Fruit fly (Drosophila melanogaster): ENCODE data around the gene BobA.
A peak's percentile ranks its signal among the peaks of the same experiment; 100 is the strongest.

BobA gene

DNA sequence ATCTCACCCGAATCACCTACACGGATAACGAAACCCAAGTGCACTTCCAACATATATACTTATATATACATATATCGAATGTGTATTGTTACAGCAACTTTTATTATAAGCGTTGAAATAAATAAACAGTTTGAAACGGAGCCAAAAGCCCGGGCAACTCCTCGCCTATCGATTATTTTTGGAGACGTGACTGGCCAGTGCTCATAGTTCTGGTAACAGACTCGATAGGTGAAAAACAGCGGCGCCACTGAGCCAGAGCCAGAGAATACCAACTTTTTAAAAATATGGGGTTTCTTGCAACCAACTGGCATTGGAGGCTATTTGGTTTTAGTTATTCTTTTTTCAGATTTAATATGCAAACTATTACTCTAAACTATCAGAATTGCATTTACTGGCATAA, 3.2 kb downstream of the BobA start (continued):
- peak; percentile 12 for TF ChIP-seq CG8290 (GFP tag; optimal IDR thresholded peaks at IDR 0.05)
- TF ChIP-seq CG8290 (tag; optimal IDR thresholded peaks at IDR 0.05), result no peak
- TF ChIP-seq Mes4 (GFP tag; optimal IDR thresholded peaks at IDR 0.05), result no peak
- no peak for TF ChIP-seq CG17361 (GFP tag; IDR thresholded peaks at IDR 0.05)
- no peak for TF ChIP-seq HHEX (GFP tag; optimal IDR thresholded peaks at IDR 0.05)

DNA sequence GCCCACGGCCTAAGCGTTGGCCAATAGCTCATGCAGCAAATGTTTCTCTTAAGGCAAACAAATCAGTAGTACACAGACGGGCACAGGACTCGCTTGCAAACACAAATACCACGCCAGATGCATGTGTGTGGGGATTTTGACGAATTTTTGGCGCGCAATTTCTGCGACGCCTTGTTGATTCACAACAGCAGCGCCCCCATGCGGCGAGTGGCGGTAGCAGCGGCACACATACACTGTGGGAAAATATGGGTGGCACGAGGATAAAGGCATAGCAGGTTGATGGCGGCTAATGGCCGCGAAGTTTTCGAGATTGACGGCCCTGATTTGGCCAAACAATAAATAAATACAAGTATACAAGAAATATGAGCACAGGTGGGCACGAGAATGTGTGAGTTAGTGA, 20.3 kb downstream of the BobA start:
- TF ChIP-seq Rfx (GFP tag; IDR thresholded peaks at IDR 0.05), result 0 out of 2 replicates have a peak, but pooled peaks have one; percentile 19
- peak; percentile 42 for TF ChIP-seq zf30C (GFP tag; optimal IDR thresholded peaks at IDR 0.05)
- TF ChIP-seq CG15514 (GFP tag; optimal IDR thresholded peaks at IDR 0.05), result peak; percentile 7
- no peak for TF ChIP-seq Usf (GFP tag; optimal IDR thresholded peaks at IDR 0.05)
- peak; percentile 34 for TF ChIP-seq Ets65A (GFP tag)
- no peak for TF ChIP-seq esg (GFP tag; conservative IDR thresholded peaks at IDR 0.05)
- peak; percentile 82 for TF ChIP-seq CTCF (GFP tag; optimal IDR thresholded peaks at IDR 0.05)
- no peak for TF ChIP-seq CG10654 (GFP tag; optimal IDR thresholded peaks at IDR 0.05)
- no peak for TF ChIP-seq ken (GFP tag; IDR thresholded peaks at IDR 0.05)
- TF ChIP-seq dysf (GFP tag; IDR thresholded peaks at IDR 0.05), result 0 out of 3 replicates have a peak, but pooled peaks have one; percentile 24
- 0 out of 3 replicates have a peak, but pooled peaks have one; percentile 9 for TF ChIP-seq gce (GFP tag; IDR thresholded peaks at IDR 0.05)
- TF ChIP-seq CG14965 (GFP tag; optimal IDR thresholded peaks at IDR 0.05; ENCODE audit: borderline replicate concordance), result peak; percentile 90

DNA sequence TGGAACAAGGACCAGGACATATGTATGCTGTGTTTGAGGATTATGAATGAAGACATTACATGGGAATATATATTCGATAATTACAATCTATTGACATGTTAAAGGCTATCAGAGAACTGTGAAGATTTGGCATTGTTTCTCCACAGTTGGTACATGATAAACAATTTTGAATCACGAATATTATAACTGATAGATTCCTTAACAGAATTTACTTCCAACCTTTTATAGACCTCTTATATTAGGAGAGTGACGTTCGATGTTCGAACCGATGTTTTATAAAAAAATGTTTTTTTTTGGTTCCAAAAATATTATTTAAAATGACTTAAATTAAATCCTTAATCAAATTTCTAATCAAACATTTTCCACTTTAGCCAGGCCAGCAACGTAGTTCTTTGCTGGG, 42.4 kb downstream of the BobA start, which contains the start of gene DCX-EMAP:
DCX-EMAP (plus strand) TSS at position 301 of the 400 bp plus-strand sequence.
- TF ChIP-seq sna (GFP tag; IDR thresholded peaks at IDR 0.05; ENCODE audit: partially characterized antibody) (no peak), cas (GFP tag; IDR thresholded peaks at IDR 0.05) (no peak), NC2α (GFP tag; optimal IDR thresholded peaks at IDR 0.05) (no peak), CG18262 (tag; optimal IDR thresholded peaks at IDR 0.05) (no peak), Fer2 (tag; optimal IDR thresholded peaks at IDR 0.05) (no peak), amos (GFP tag; IDR thresholded peaks at IDR 0.05; ENCODE audit: partially characterized antibody) (no peak), CG10274 (GFP tag; optimal IDR thresholded peaks at IDR 0.05) (no peak), CG17829 (tag; optimal IDR thresholded peaks at IDR 0.05) (no peak), sd (tag; optimal IDR thresholded peaks at IDR 0.05) (no peak), sens-2 (GFP tag; IDR thresholded peaks at IDR 0.05) (no peak), CG1024 (GFP tag; IDR thresholded peaks at IDR 0.05) (no peak), dati (GFP tag; IDR thresholded peaks at IDR 0.05) (no peak), CG11398 (GFP tag; optimal IDR thresholded peaks at IDR 0.05) (no peak), CG6254 (GFP tag; optimal IDR thresholded peaks at IDR 0.05) (no peak), z (GFP tag; IDR thresholded peaks at IDR 0.05) (no peak), NK7.1 (GFP tag; optimal IDR thresholded peaks at IDR 0.05) (no peak), MBD-R2 (GFP tag; IDR thresholded peaks at IDR 0.05) (no peak), sr (GFP tag; IDR thresholded peaks at IDR 0.05) (no peak), crp (GFP tag; optimal IDR thresholded peaks at IDR 0.05) (no peak)
